Fruit fly (Drosophila melanogaster) whole organism, prepupa: ENCODE results near the gene NFAT.

ENCODE experiments used
- OdsH ChIP-seq: fragments of 200-800 bp; sonication (Bioruptor generic); optimal IDR thresholded peaks from 3 replicates; lab custom pipeline; 2016; ENCODE audit warnings: missing biosample characterization, missing genetic modification characterization
- acj6 ChIP-seq: fragments of 200-800 bp; sonication (Bioruptor generic); optimal IDR thresholded peaks from 3 replicates; lab custom pipeline; 2016; ENCODE audit warnings: missing biosample characterization, missing genetic modification characterization

DNA sequence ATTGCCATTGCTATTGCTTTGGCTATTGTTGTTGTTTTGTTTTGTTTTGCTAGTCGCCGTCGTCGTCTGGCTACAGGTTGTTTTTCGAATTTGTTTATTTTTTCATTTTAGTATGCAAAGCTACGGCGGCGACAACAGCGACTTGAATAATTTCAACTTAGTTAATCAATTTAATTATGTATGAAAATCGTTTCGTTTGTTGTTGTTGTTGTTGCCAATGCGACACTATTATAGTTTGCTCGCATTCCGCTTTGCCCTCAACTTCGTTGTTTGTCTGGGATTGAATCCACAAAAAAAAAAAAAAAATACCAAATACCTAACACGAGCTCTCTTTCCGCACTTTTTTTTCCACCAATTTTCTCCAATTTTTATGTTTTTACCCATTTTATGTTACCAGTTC lies 3.3 kb downstream of the NFAT start:
- TF ChIP-seq OdsH = no peak
- no peak for TF ChIP-seq acj6 (GFP tag; lab: Kevin White, UChicago)
